Fruit fly (Drosophila melanogaster) whole organism, larva: ENCODE measurements around the gene mey.

Experiments
- noc ChIP-seq: fragments of 200-800 bp; sonication (Bioruptor generic); optimal IDR thresholded peaks from 3 replicates; lab custom pipeline; 2019; ENCODE audit warnings: missing biosample characterization, mild to moderate bottlenecking, missing genetic modification characterization, moderate library complexity

The mey gene

DNA sequence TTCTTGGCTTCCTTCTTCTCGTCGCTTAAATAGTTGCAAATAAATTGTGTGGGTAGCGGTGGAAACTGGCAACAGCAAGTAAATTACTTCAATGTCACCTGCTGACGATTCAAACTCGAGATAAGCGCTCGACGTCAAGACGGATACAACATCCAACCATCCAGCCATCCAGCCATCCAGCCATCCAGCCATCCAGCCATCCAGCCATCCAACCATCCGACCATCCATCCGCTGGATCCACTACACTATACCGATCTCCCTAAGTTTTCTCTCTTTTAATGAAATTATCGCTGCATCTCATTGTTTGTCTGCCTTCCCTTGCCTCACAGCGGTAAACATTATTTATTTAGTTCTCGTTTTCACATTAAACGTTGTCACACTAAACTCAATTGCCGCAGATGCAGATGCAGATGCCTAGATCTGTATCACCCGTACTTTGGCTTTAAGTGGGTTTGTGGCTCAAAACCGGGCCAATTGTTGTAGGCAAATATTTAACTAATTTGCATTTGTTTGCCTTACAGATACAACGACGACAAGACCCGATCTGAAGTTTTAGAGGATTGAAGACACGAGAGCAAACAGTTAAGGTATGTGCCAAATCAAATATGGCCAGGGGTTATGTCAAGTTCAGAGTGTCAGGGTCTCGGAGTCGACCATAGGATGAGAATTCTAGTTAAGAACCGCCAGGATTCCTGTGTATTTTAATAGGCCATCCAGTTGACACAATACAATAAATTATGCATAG lies 49.9 kb downstream of the mey start:
- no peak for TF ChIP-seq noc (tag; lab: Kevin White, UChicago)

DNA sequence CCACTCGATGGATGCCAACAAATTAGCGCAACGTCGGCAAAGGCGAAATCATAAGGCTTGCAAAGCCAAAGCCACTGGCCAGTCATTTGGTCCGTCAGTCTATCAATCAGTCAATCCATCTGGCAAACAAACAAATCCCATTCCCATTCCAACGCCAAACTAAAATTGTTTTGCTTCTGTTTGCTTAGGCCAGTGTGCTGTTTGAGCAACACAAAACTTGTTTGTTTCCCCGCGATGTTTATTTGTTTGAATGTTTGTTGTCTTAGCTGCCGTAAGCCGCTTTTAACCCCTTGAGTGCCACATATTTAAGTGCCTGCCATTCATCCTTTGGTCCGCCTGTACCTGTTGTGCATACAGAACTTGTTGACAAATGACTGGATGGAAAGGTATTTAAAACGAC lies 51.9 kb downstream of the mey start:
- TF ChIP-seq noc (tag; lab: Kevin White, UChicago) = no peak
